Worm (Caenorhabditis elegans): ENCODE data around the gene Y54G2A.52.

Gene Y54G2A.52

ce11 chrIV:2825460-2826103 is 27.1 kb upstream of the Y54G2A.52 start:
- TF ChIP-seq snpc-4 (tag; optimal IDR thresholded peaks at IDR 0.05) (peak; percentile 24), ceh-16 (tag; optimal IDR thresholded peaks at IDR 0.05) (no peak), lsy-12 (tag; optimal IDR thresholded peaks at IDR 0.05) (peak; percentile 53)

ce11 chrIV:2823446-2823845 is 25.0 kb upstream of the Y54G2A.52 start, which contains the start of gene clec-80:
clec-80 (plus strand) TSS chrIV:2823746.
- TF ChIP-seq ceh-16 (tag; optimal IDR thresholded peaks at IDR 0.05), result no peak
- no peak for TF ChIP-seq pha-4 (tag; optimal IDR thresholded peaks at IDR 0.05)
- TF ChIP-seq ama-1 (optimal IDR thresholded peaks at IDR 0.05), result no peak
- no peak for TF ChIP-seq fos-1 (tag; optimal IDR thresholded peaks at IDR 0.05)
- no peak for TF ChIP-seq zag-1 (tag; optimal IDR thresholded peaks at IDR 0.05)
- TF ChIP-seq sea-2 (GFP tag; optimal IDR thresholded peaks at IDR 0.05), result no peak
- TF ChIP-seq nhr-77 (tag; optimal IDR thresholded peaks at IDR 0.05), result no peak
- no peak for TF ChIP-seq pqm-1 (tag; optimal IDR thresholded peaks at IDR 0.05)
- no peak for TF ChIP-seq mdl-1 (tag; optimal IDR thresholded peaks at IDR 0.05)
- TF ChIP-seq nhr-28 (tag; optimal IDR thresholded peaks at IDR 0.05), result no peak
- no peak for TF ChIP-seq egl-27 (tag; optimal IDR thresholded peaks at IDR 0.05)

- TF ChIP-seq R02D3.7 (tag; optimal IDR thresholded peaks at IDR 0.05) (no peak), nhr-25 (tag; optimal IDR thresholded peaks at IDR 0.05) (no peak), lin-39 (tag; optimal IDR thresholded peaks at IDR 0.05) (no peak), fos-1 (tag; optimal IDR thresholded peaks at IDR 0.05) (no peak), pqm-1 (tag; optimal IDR thresholded peaks at IDR 0.05) (no peak), snpc-4 (tag; optimal IDR thresholded peaks at IDR 0.05) (no peak), nhr-77 (tag; optimal IDR thresholded peaks at IDR 0.05) (no peak), lin-15B (tag; optimal IDR thresholded peaks at IDR 0.05) (no peak), nhr-11 (tag; optimal IDR thresholded peaks at IDR 0.05) (no peak), nhr-76 (tag; optimal IDR thresholded peaks at IDR 0.05) (no peak), ceh-28 (tag; optimal IDR thresholded peaks at IDR 0.05) (no peak), unc-62 (GFP tag; optimal IDR thresholded peaks at IDR 0.05) (no peak), nhr-67 (tag; optimal IDR thresholded peaks at IDR 0.05) (no peak), elt-1 (tag; optimal IDR thresholded peaks at IDR 0.05) (no peak), ztf-11 (tag; optimal IDR thresholded peaks at IDR 0.05) (no peak), eor-1 (tag; optimal IDR thresholded peaks at IDR 0.05) (no peak)
Measured at ce11 chrIV:2820408-2820807, 21.9 kb upstream of the Y54G2A.52 start, which contains the start of gene Y54G2A.37. Y54G2A.37 (plus strand) TSS chrIV:2820708.

DNA sequence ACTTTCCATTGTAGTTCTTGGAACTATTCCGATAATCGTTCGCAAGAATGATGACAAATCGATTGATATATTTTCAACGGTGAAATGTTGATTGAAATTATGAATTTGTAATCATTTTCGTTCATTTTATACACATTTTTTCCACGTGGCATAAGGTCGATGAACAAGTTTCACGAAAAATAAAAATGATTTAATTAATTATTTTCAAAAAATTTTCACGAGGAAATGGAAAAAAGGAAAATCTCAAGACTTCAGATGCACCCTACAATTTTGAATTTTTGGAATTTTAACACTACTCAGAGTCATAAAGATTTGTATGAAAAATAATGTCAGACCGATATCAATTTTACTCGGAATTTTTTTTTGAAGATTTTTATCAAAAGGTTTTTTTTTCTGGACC is 21.1 kb upstream of the Y54G2A.52 start, which contains the start of gene Y54G2A.13:
Gene Y54G2A.13 (minus strand): TSS at position 101 of the 400 bp plus-strand sequence.
- TF ChIP-seq ztf-11 (tag; optimal IDR thresholded peaks at IDR 0.05) (no peak), nhr-76 (tag; optimal IDR thresholded peaks at IDR 0.05) (no peak), nhr-25 (tag; optimal IDR thresholded peaks at IDR 0.05) (no peak)

DNA sequence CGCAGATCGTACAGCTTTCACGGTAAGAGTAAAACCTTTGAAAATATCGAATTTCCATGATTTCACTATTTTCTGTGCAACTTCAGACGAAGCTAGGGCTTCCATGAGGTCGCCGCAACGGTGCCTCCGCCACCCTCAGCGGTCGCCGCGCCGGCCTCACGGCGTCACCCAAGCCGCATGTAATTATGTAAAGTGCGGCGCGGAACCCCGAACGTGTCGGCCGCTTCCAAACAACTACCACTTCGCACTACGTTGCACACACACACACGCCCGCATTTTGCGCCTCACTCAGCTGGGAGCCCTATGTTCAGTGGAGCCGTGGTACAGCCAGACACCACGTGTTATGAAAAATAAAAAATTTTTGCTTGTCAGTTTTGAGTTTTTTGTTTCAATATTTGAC is 18.6 kb upstream of the Y54G2A.52 start:
- no peak for TF ChIP-seq unc-39 (tag; optimal IDR thresholded peaks at IDR 0.05)
- TF ChIP-seq ceh-82 (tag; optimal IDR thresholded peaks at IDR 0.05), result no peak
- TF ChIP-seq nhr-23 (tag; optimal IDR thresholded peaks at IDR 0.05), result no peak
- TF ChIP-seq nhr-77 (tag; optimal IDR thresholded peaks at IDR 0.05), result no peak
- no peak for TF ChIP-seq ceh-16 (tag; optimal IDR thresholded peaks at IDR 0.05)

ce11 chrIV:2809208-2809607 is 10.7 kb upstream of the Y54G2A.52 start, which contains the start of gene Y54G2A.76:
Y54G2A.76 (plus strand) TSS chrIV:2809410.
- TF ChIP-seq nhr-23 (tag; optimal IDR thresholded peaks at IDR 0.05), result peak; percentile 32
- TF ChIP-seq lsy-12 (tag; optimal IDR thresholded peaks at IDR 0.05), result no peak

- TF ChIP-seq nhr-67 (tag; optimal IDR thresholded peaks at IDR 0.05) (no peak), nhr-77 (tag; optimal IDR thresholded peaks at IDR 0.05) (no peak), unc-39 (tag; optimal IDR thresholded peaks at IDR 0.05) (no peak), hmg-11 (tag; optimal IDR thresholded peaks at IDR 0.05) (no peak), ceh-28 (tag; optimal IDR thresholded peaks at IDR 0.05) (no peak), ceh-9 (tag; optimal IDR thresholded peaks at IDR 0.05) (no peak), jun-1 (tag; optimal IDR thresholded peaks at IDR 0.05) (no peak), ztf-11 (tag; optimal IDR thresholded peaks at IDR 0.05) (no peak), ztf-4 (tag; optimal IDR thresholded peaks at IDR 0.05) (no peak), lsy-12 (tag; optimal IDR thresholded peaks at IDR 0.05) (no peak), egl-5 (tag; optimal IDR thresholded peaks at IDR 0.05) (no peak), snpc-4 (tag; optimal IDR thresholded peaks at IDR 0.05) (no peak), zag-1 (tag; optimal IDR thresholded peaks at IDR 0.05) (no peak), pqm-1 (tag; optimal IDR thresholded peaks at IDR 0.05) (no peak), fkh-2 (tag; optimal IDR thresholded peaks at IDR 0.05) (no peak), nhr-76 (tag; optimal IDR thresholded peaks at IDR 0.05) (no peak), nhr-43 (tag; optimal IDR thresholded peaks at IDR 0.05; ENCODE audit: poor library complexity, severe bottlenecking) (no peak)
Measured at ce11 chrIV:2808154-2808553, 9.7 kb upstream of the Y54G2A.52 start.
